Worm (Caenorhabditis elegans): ENCODE measurements around the gene cutl-23.

ce11 chrIII:5798747-5799146 lies 28.8 kb downstream of the cutl-23 start, which contains the start of gene ceh-10:
- TF ChIP-seq sox-4 (tag; optimal IDR thresholded peaks at IDR 0.05) = no peak
- no peak for TF ChIP-seq hlh-6 (tag; optimal IDR thresholded peaks at IDR 0.05)
- no peak for TF ChIP-seq C38D4.7 (GFP tag; optimal IDR thresholded peaks at IDR 0.05)

Data from whole organism, late embryonic.